Fruit fly (Drosophila melanogaster) whole organism, embryonic: ENCODE data around the gene CG11617.
A peak's percentile ranks its signal among the peaks of the same experiment; 100 is the strongest.

Experiments
- Awh ChIP-seq: fragments of 200-800 bp; sonication (Bioruptor generic); IDR thresholded peaks from 2 replicates; pipeline ENCODE4, ENCODE4 v1.3.6; 2022; ENCODE audit warnings: missing biosample characterization, missing genetic modification characterization
- Bteb2 ChIP-seq: fragments of 200-800 bp; sonication (Bioruptor generic); optimal IDR thresholded peaks from 2 replicates; lab custom pipeline; 2016; ENCODE audit warnings: missing biosample characterization, missing genetic modification characterization
- CG10267 ChIP-seq: fragments of 200-800 bp; sonication (Bioruptor generic); optimal IDR thresholded peaks from 2 replicates; lab custom pipeline; 2018; ENCODE audit warnings: missing biosample characterization, mild to moderate bottlenecking, missing genetic modification characterization, moderate library complexity
- CG10274 ChIP-seq: fragments of 200-800 bp; sonication (Bioruptor generic); optimal IDR thresholded peaks from 3 replicates; lab custom pipeline; 2017; ENCODE audit warnings: missing biosample characterization, mild to moderate bottlenecking, missing genetic modification characterization
- CG10366 ChIP-seq: fragments of 200-800 bp; sonication (Bioruptor generic); IDR thresholded peaks from 2 replicates; pipeline ENCODE4 v1.3.6; 2022; ENCODE audit warnings: missing biosample characterization, missing genetic modification characterization
- CG10959 ChIP-seq: fragments of 200-800 bp; sonication (Bioruptor generic); IDR thresholded peaks from 2 replicates; pipeline ENCODE4 v1.3.6; 2022; ENCODE audit warnings: missing biosample characterization, missing genetic modification characterization
- CG11456 ChIP-seq: fragments of 200-800 bp; sonication (Bioruptor generic); IDR thresholded peaks from 3 replicates; pipeline ENCODE4 v1.3.6; 2022; ENCODE audit warnings: missing biosample characterization, missing genetic modification characterization
- CG12391 ChIP-seq: fragments of 200-800 bp; sonication (Bioruptor generic); optimal IDR thresholded peaks from 3 replicates; lab custom pipeline; 2018; ENCODE audit warnings: missing biosample characterization, mild to moderate bottlenecking, missing genetic modification characterization, moderate library complexity
- CG12769 ChIP-seq: fragments of 200-800 bp; sonication (Bioruptor generic); optimal IDR thresholded peaks from 2 replicates; lab custom pipeline; 2019; ENCODE audit warnings: missing biosample characterization, mild to moderate bottlenecking, missing genetic modification characterization, moderate library complexity
- CG14965 ChIP-seq: fragments of 200-800 bp; sonication (Bioruptor generic); optimal IDR thresholded peaks from 2 replicates; lab custom pipeline; 2016; ENCODE audit warnings: missing biosample characterization, missing genetic modification characterization, borderline replicate concordance
- CG15269 ChIP-seq: fragments of 200-800 bp; sonication (Bioruptor generic); optimal IDR thresholded peaks from 2 replicates; lab custom pipeline; 2018; ENCODE audit warnings: missing biosample characterization, mild to moderate bottlenecking, missing genetic modification characterization, moderate library complexity
- CG15696 ChIP-seq: fragments of 200-800 bp; sonication (Bioruptor generic); optimal IDR thresholded peaks from 2 replicates; lab custom pipeline; 2019; ENCODE audit warnings: missing biosample characterization, mild to moderate bottlenecking, missing genetic modification characterization, moderate library complexity
- CG17385 ChIP-seq: fragments of 200-800 bp; sonication (Bioruptor generic); optimal IDR thresholded peaks from 3 replicates; lab custom pipeline; 2018; ENCODE audit warnings: missing biosample characterization, mild to moderate bottlenecking, missing genetic modification characterization
- CG5953 ChIP-seq: fragments of 200-800 bp; sonication (Bioruptor generic); IDR thresholded peaks from 2 replicates; pipeline ENCODE4 v1.3.6; 2022; ENCODE audit warnings: missing biosample characterization, missing genetic modification characterization
- CG6272 ChIP-seq: fragments of 200-800 bp; sonication (Bioruptor generic); IDR thresholded peaks from 2 replicates; pipeline ENCODE4 v1.3.6; 2022; ENCODE audit warnings: missing biosample characterization, missing genetic modification characterization
- CG7745 ChIP-seq: fragments of 200-800 bp; sonication (Bioruptor generic); optimal IDR thresholded peaks from 2 replicates; lab custom pipeline; 2018; ENCODE audit warnings: missing biosample characterization, mild to moderate bottlenecking, missing genetic modification characterization, moderate library complexity
- Dad ChIP-seq: fragments of 200-800 bp; sonication (Bioruptor generic); optimal IDR thresholded peaks from 3 replicates; lab custom pipeline; 2016; ENCODE audit warnings: missing biosample characterization, missing genetic modification characterization
- Dip3 ChIP-seq: fragments of 200-800 bp; sonication (Bioruptor generic); optimal IDR thresholded peaks from 3 replicates; lab custom pipeline; 2016; ENCODE audit warnings: missing biosample characterization, missing genetic modification characterization
- HLH4C ChIP-seq: fragments of 200-800 bp; sonication (Bioruptor generic); IDR thresholded peaks from 3 replicates; pipeline ENCODE4 v1.3.6; 2022; ENCODE audit warnings: missing biosample characterization, missing genetic modification characterization; ENCODE audit not compliant: partially characterized antibody
- HLH54F ChIP-seq: fragments of 200-800 bp; sonication (Bioruptor generic); optimal IDR thresholded peaks from 3 replicates; lab custom pipeline; 2016; ENCODE audit warnings: missing biosample characterization, missing genetic modification characterization
- Hand ChIP-seq: fragments of 200-800 bp; sonication (Bioruptor generic); optimal IDR thresholded peaks from 2 replicates; lab custom pipeline; 2017; ENCODE audit warnings: mild to moderate bottlenecking, missing biosample characterization, missing genetic modification reagents, missing genetic modification characterization
- MTF-1 ChIP-seq: fragments of 200-800 bp; sonication (Bioruptor generic); optimal IDR thresholded peaks from 2 replicates; lab custom pipeline; 2018; ENCODE audit warnings: missing biosample characterization, mild to moderate bottlenecking, missing genetic modification characterization, borderline replicate concordance
- Nf-YA ChIP-seq: fragments of 200-800 bp; sonication (Bioruptor generic); IDR thresholded peaks from 2 replicates; pipeline ENCODE4 v1.3.6; 2022; ENCODE audit warnings: missing biosample characterization, missing genetic modification characterization
- Ravus ChIP-seq: fragments of 200-800 bp; sonication (Bioruptor generic); IDR thresholded peaks from 2 replicates; pipeline ENCODE4 v1.3.6; 2022; ENCODE audit warnings: missing biosample characterization, missing genetic modification characterization
- Scr ChIP-seq: fragments of 200-800 bp; sonication (Bioruptor generic); IDR thresholded peaks from 2 replicates; pipeline ENCODE4 v1.3.6; 2022; ENCODE audit warnings: missing biosample characterization, missing genetic modification characterization; ENCODE audit not compliant: partially characterized antibody
- Sox100B ChIP-seq: fragments of 200-800 bp; sonication (Bioruptor generic); optimal IDR thresholded peaks from 3 replicates; lab custom pipeline; 2018; ENCODE audit warnings: missing biosample characterization, mild to moderate bottlenecking, missing genetic modification characterization
- Xrp1 ChIP-seq: fragments of 200-800 bp; sonication (Bioruptor generic); IDR thresholded peaks from 2 replicates; pipeline ENCODE4 v1.3.6; 2022; ENCODE audit warnings: missing biosample characterization, missing genetic modification characterization
- abd-A ChIP-seq: fragments of 200-800 bp; sonication (Bioruptor generic); optimal IDR thresholded peaks from 3 replicates; lab custom pipeline; 2019; ENCODE audit warnings: missing biosample characterization, mild to moderate bottlenecking, missing genetic modification characterization, moderate library complexity
- bbx ChIP-seq: fragments of 200-800 bp; sonication (Bioruptor generic); IDR thresholded peaks from 2 replicates; pipeline ENCODE4 v1.3.6; 2022; ENCODE audit warnings: missing biosample characterization, missing genetic modification characterization; ENCODE audit not compliant: partially characterized antibody
- bcd ChIP-seq: fragments of 200-800 bp; sonication (Bioruptor generic); optimal IDR thresholded peaks from 2 replicates; lab custom pipeline; 2017; ENCODE audit warnings: missing biosample characterization, mild to moderate bottlenecking, missing genetic modification characterization
- btn ChIP-seq: fragments of 200-800 bp; sonication (Bioruptor generic); optimal IDR thresholded peaks from 2 replicates; lab custom pipeline; 2016; ENCODE audit warnings: missing biosample characterization, missing genetic modification characterization
- corto ChIP-seq: fragments of 200-800 bp; sonication (Bioruptor generic); optimal IDR thresholded peaks from 2 replicates; lab custom pipeline; 2016; ENCODE audit warnings: missing biosample characterization, mild to moderate bottlenecking, missing genetic modification characterization, moderate library complexity
- crc ChIP-seq: fragments of 200-800 bp; sonication (Bioruptor generic); optimal IDR thresholded peaks from 2 replicates; lab custom pipeline; 2016; ENCODE audit warnings: missing biosample characterization, missing genetic modification characterization
- disco-r ChIP-seq: fragments of 200-800 bp; sonication (Bioruptor generic); optimal IDR thresholded peaks from 2 replicates; lab custom pipeline; 2016; ENCODE audit warnings: missing biosample characterization, missing genetic modification characterization
- exex ChIP-seq: fragments of 200-800 bp; sonication (Bioruptor generic); optimal IDR thresholded peaks from 4 replicates; lab custom pipeline; 2018; ENCODE audit warnings: missing biosample characterization, mild to moderate bottlenecking, missing genetic modification characterization, moderate library complexity
- fd64A ChIP-seq: fragments of 200-800 bp; sonication (Bioruptor generic); optimal IDR thresholded peaks from 3 replicates; lab custom pipeline; 2018; ENCODE audit warnings: missing biosample characterization, mild to moderate bottlenecking, missing genetic modification characterization
- hkb ChIP-seq, 2 experiments: fragments of 200-800 bp in 1 of 2; fragments of >200 bp in 1 of 2; sonication (Bioruptor generic) in 1 of 2; IDR thresholded peaks in 1 of 2; optimal IDR thresholded peaks in 1 of 2; 2 replicates each; pipeline versions ENCODE4 v1.3.6 to Lab custom; 2017 to 2022; ENCODE audit warnings: missing biosample characterization in 1 of 2, missing genetic modification characterization in 1 of 2
- jing ChIP-seq: fragments of 200-800 bp; sonication (Bioruptor generic); optimal IDR thresholded peaks from 2 replicates; lab custom pipeline; 2018; ENCODE audit warnings: missing biosample characterization, mild to moderate bottlenecking, missing genetic modification characterization
- nmo ChIP-seq: fragments of 200-800 bp; sonication (Bioruptor generic); optimal IDR thresholded peaks from 2 replicates; lab custom pipeline; 2018; ENCODE audit warnings: missing biosample characterization, mild to moderate bottlenecking, missing genetic modification characterization, moderate library complexity
- otp ChIP-seq: fragments of 200-800 bp; sonication (Bioruptor generic); IDR thresholded peaks from 3 replicates; pipeline ENCODE4, ENCODE4 v1.3.6; 2022; ENCODE audit warnings: missing biosample characterization, missing genetic modification characterization
- peb ChIP-seq: fragments of 200-800 bp; sonication (Bioruptor generic); IDR thresholded peaks from 2 replicates; pipeline ENCODE4 v1.3.6; 2022; ENCODE audit warnings: missing biosample characterization, missing genetic modification characterization
- pnt ChIP-seq: fragments of 200-800 bp; sonication (Bioruptor generic); optimal IDR thresholded peaks from 3 replicates; lab custom pipeline; 2016; ENCODE audit warnings: missing biosample characterization, missing genetic modification characterization
- prd ChIP-seq, 3 experiments: fragments of >200 bp in 2 of 3; fragments of 200-800 bp in 1 of 3; sonication (Bioruptor generic) in 1 of 3; optimal IDR thresholded peaks in 2 of 3; IDR thresholded peaks in 1 of 3; 2 replicates in 2 of 3; 3 replicates in 1 of 3; pipeline versions ENCODE4 v1.3.6 to Lab custom; 2017 to 2022; ENCODE audit warnings: missing biosample characterization in 1 of 3, missing genetic modification characterization in 1 of 3
- rib ChIP-seq: fragments of 200-800 bp; sonication (Bioruptor generic); IDR thresholded peaks from 2 replicates; pipeline ENCODE4 v1.3.6; 2022; ENCODE audit warnings: missing biosample characterization, missing genetic modification characterization
- ro ChIP-seq: fragments of 200-800 bp; sonication (Bioruptor generic); IDR thresholded peaks from 2 replicates; pipeline ENCODE4 v1.3.6; 2022; ENCODE audit warnings: missing biosample characterization, missing genetic modification characterization
- ssp ChIP-seq: fragments of 200-800 bp; sonication (Bioruptor generic); IDR thresholded peaks from 2 replicates; pipeline ENCODE4 v1.3.6; 2022; ENCODE audit warnings: missing biosample characterization, missing genetic modification characterization
- tap ChIP-seq: fragments of 200-800 bp; optimal IDR thresholded peaks from 3 replicates; lab custom pipeline; 2019; ENCODE audit warnings: missing biosample characterization, mild to moderate bottlenecking, missing genetic modification characterization, moderate library complexity
- unpg ChIP-seq: fragments of 200-800 bp; sonication (Bioruptor generic); optimal IDR thresholded peaks from 3 replicates; lab custom pipeline; 2018; ENCODE audit warnings: missing biosample characterization, mild to moderate bottlenecking, missing genetic modification characterization, moderate library complexity
- vfl ChIP-seq: fragments of 200-800 bp; sonication (Bioruptor generic); optimal IDR thresholded peaks from 2 replicates; lab custom pipeline; 2016; ENCODE audit warnings: missing biosample characterization, missing genetic modification characterization

Gene CG11617

dm6 chr2L:207129-207813, at the start of gene CG11617, which contains the start of gene Tbc1d15-17 (continued):
- TF ChIP-seq Hand (GFP tag; lab: Kevin White, UChicago), result no peak
- TF ChIP-seq CG15269 (tag; lab: Kevin White, UChicago), result no peak
- no peak for TF ChIP-seq Nf-YA
- TF ChIP-seq fd64A (GFP tag; lab: Kevin White, UChicago), result no peak
- TF ChIP-seq CG14965, result no peak
- TF ChIP-seq abd-A (tag; lab: Kevin White, UChicago), result no peak
- TF ChIP-seq Awh (GFP tag; lab: Robert Waterston, UW), result no peak
- TF ChIP-seq corto (GFP tag; lab: Kevin White, UChicago), result no peak
- TF ChIP-seq disco-r, result peak; percentile 27
- no peak for TF ChIP-seq CG10959 (GFP tag; lab: Robert Waterston, UW)
- no peak for TF ChIP-seq CG17385 (GFP tag; lab: Kevin White, UChicago)
- no peak for TF ChIP-seq HLH54F
- TF ChIP-seq Sox100B (GFP tag; lab: Kevin White, UChicago), result no peak
- TF ChIP-seq Dad, result no peak
- no peak for TF ChIP-seq CG10274 (GFP tag; lab: Kevin White, UChicago)
- no peak for TF ChIP-seq prd (optimal IDR thresholded peaks at IDR 0.05; lab: Kevin White, UChicago)
- TF ChIP-seq prd (GFP tag; IDR thresholded peaks at IDR 0.05; lab: Robert Waterston, UW), result no peak
- no peak for TF ChIP-seq otp (GFP tag; lab: Robert Waterston, UW)
- TF ChIP-seq CG10366 (GFP tag; lab: Robert Waterston, UW), result no peak
- no peak for TF ChIP-seq btn
- no peak for TF ChIP-seq Xrp1 (GFP tag; lab: Robert Waterston, UW)
- TF ChIP-seq unpg, result no peak
- no peak for TF ChIP-seq CG6272 (GFP tag; lab: Robert Waterston, UW)
- peak; percentile 62 for TF ChIP-seq hkb (optimal IDR thresholded peaks at IDR 0.05; lab: Kevin White, UChicago)
- peak; percentile 30; the same call in 1 of the 2 replicates for TF ChIP-seq hkb (GFP tag; IDR thresholded peaks at IDR 0.05; lab: Robert Waterston, UW)
- no peak for TF ChIP-seq vfl
- TF ChIP-seq jing (GFP tag; lab: Kevin White, UChicago), result no peak
- no peak for TF ChIP-seq peb (GFP tag; lab: Robert Waterston, UW)
- TF ChIP-seq nmo, result peak; percentile 42
- TF ChIP-seq exex (tag; lab: Kevin White, UChicago), result no peak
- TF ChIP-seq CG15696 (tag; lab: Kevin White, UChicago), result no peak
- TF ChIP-seq CG5953 (GFP tag; lab: Robert Waterston, UW), result no peak
- no peak for TF ChIP-seq rib
- no peak for TF ChIP-seq crc (GFP tag; lab: Kevin White, UChicago)
- peak; percentile 19 for TF ChIP-seq CG12391 (tag; lab: Kevin White, UChicago)
- TF ChIP-seq HLH4C (GFP tag; lab: Robert Waterston, UW), result no peak
- no peak for TF ChIP-seq pnt (GFP tag; lab: Kevin White, UChicago)
- TF ChIP-seq CG7745 (tag; lab: Kevin White, UChicago), result no peak
- no peak for TF ChIP-seq Bteb2
- TF ChIP-seq ssp (GFP tag; lab: Robert Waterston, UW), result no peak
- no peak for TF ChIP-seq MTF-1 (GFP tag; lab: Kevin White, UChicago)
- TF ChIP-seq Scr (GFP tag; lab: Robert Waterston, UW), result peak; percentile 55
- TF ChIP-seq Ravus (GFP tag; lab: Robert Waterston, UW), result no peak
- no peak for TF ChIP-seq CG11456 (GFP tag; lab: Robert Waterston, UW)
- TF ChIP-seq bbx (GFP tag; lab: Robert Waterston, UW), result 0 out of 2 replicates have a peak, but pooled peaks have one; percentile 38
- no peak for TF ChIP-seq tap (tag; lab: Kevin White, UChicago)
- TF ChIP-seq CG10267 (tag; lab: Kevin White, UChicago), result peak; percentile 48
- TF ChIP-seq ro, result no peak
- TF ChIP-seq CG12769, result no peak
- TF ChIP-seq Dip3 (GFP tag; lab: Kevin White, UChicago), result no peak
- no peak for TF ChIP-seq bcd
